Worm (Caenorhabditis elegans): Measurements from ENCODE around the gene rpn-13.

- TF ChIP-seq dmd-4 (tag; optimal IDR thresholded peaks at IDR 0.05; ENCODE audit: borderline replicate concordance) (no peak), unc-55 (GFP tag; optimal IDR thresholded peaks at IDR 0.05) (no peak), pha-4 (tag; optimal IDR thresholded peaks at IDR 0.05) (no peak), ets-4 (tag; optimal IDR thresholded peaks at IDR 0.05) (no peak), ceh-34 (tag; optimal IDR thresholded peaks at IDR 0.05) (no peak), ceh-24 (tag; optimal IDR thresholded peaks at IDR 0.05) (no peak), nfya-1 (tag; optimal IDR thresholded peaks at IDR 0.05) (no peak), pag-3 (tag; optimal IDR thresholded peaks at IDR 0.05; ENCODE audit: borderline replicate concordance) (no peak), F13H6.1 (tag; optimal IDR thresholded peaks at IDR 0.05) (no peak), ama-1 (optimal IDR thresholded peaks at IDR 0.05) (no peak)
Observed at ce11 chrIII:6359171-6359854, 17.6 kb upstream of the rpn-13 start.

Data from whole organism, late embryonic.